Fruit fly (Drosophila melanogaster) whole organism, embryonic: Measurements from ENCODE around the gene ClC-c.

Experiments
- Adf1 ChIP-seq: fragments of 200-800 bp; sonication (Bioruptor generic); IDR thresholded peaks from 2 replicates; pipeline ENCODE4 v1.3.6; 2022; ENCODE audit warnings: missing biosample characterization, missing genetic modification characterization
- B-H2 ChIP-seq: fragments of 200-800 bp; sonication (Bioruptor generic); optimal IDR thresholded peaks from 2 replicates; lab custom pipeline; 2018; ENCODE audit warnings: missing biosample characterization, mild to moderate bottlenecking, missing genetic modification characterization
- CG10321 ChIP-seq: fragments of 200-800 bp; sonication (Bioruptor generic); IDR thresholded peaks from 2 replicates; pipeline ENCODE4 v1.3.6; 2022; ENCODE audit warnings: missing biosample characterization, missing genetic modification characterization
- CG10366 ChIP-seq: fragments of 200-800 bp; sonication (Bioruptor generic); IDR thresholded peaks from 2 replicates; pipeline ENCODE4 v1.3.6; 2022; ENCODE audit warnings: missing biosample characterization, missing genetic modification characterization
- CG10959 ChIP-seq: fragments of 200-800 bp; sonication (Bioruptor generic); IDR thresholded peaks from 2 replicates; pipeline ENCODE4 v1.3.6; 2022; ENCODE audit warnings: missing biosample characterization, missing genetic modification characterization
- CG11093 ChIP-seq: fragments of 200-800 bp; sonication (Bioruptor generic); IDR thresholded peaks from 3 replicates; pipeline ENCODE4 v1.3.6; 2022; ENCODE audit warnings: missing biosample characterization, missing genetic modification characterization
- CG11247 ChIP-seq: fragments of 200-800 bp; sonication (Bioruptor generic); IDR thresholded peaks from 2 replicates; pipeline ENCODE4 v1.3.6; 2022; ENCODE audit warnings: missing biosample characterization, missing genetic modification characterization
- CG11456 ChIP-seq: fragments of 200-800 bp; sonication (Bioruptor generic); IDR thresholded peaks from 3 replicates; pipeline ENCODE4 v1.3.6; 2022; ENCODE audit warnings: missing biosample characterization, missing genetic modification characterization
- CG12299 ChIP-seq: fragments of 200-800 bp; sonication (Bioruptor generic); optimal IDR thresholded peaks from 2 replicates; lab custom pipeline; 2018; ENCODE audit warnings: missing biosample characterization, mild to moderate bottlenecking, missing genetic modification characterization
- CG14667 ChIP-seq: fragments of 200-800 bp; sonication (Bioruptor generic); IDR thresholded peaks from 2 replicates; pipeline ENCODE4 v1.3.6; 2022; ENCODE audit warnings: missing biosample characterization, missing genetic modification characterization
- CG16813 ChIP-seq: fragments of 200-800 bp; sonication (Bioruptor generic); IDR thresholded peaks from 3 replicates; pipeline ENCODE4 v1.3.6; 2022; ENCODE audit warnings: missing biosample characterization, missing genetic modification characterization; ENCODE audit not compliant: partially characterized antibody
- CG31365 ChIP-seq: fragments of 200-800 bp; sonication (Bioruptor generic); optimal IDR thresholded peaks from 2 replicates; lab custom pipeline; 2018; ENCODE audit warnings: missing biosample characterization, mild to moderate bottlenecking, missing genetic modification characterization
- CG3163 ChIP-seq: fragments of 200-800 bp; sonication (Bioruptor generic); optimal IDR thresholded peaks from 3 replicates; lab custom pipeline; 2016; ENCODE audit warnings: missing biosample characterization, missing genetic modification characterization
- CG34224 ChIP-seq: fragments of 200-800 bp; sonication (Bioruptor generic); IDR thresholded peaks from 3 replicates; pipeline ENCODE4 v1.3.6; 2022; ENCODE audit warnings: missing biosample characterization, missing genetic modification characterization; ENCODE audit not compliant: partially characterized antibody
- CG42726 ChIP-seq: fragments of 200-800 bp; sonication (Bioruptor generic); IDR thresholded peaks from 2 replicates; pipeline ENCODE4 v1.3.6; 2022; ENCODE audit warnings: missing biosample characterization, missing genetic modification characterization; ENCODE audit not compliant: partially characterized antibody
- CG4404 ChIP-seq: fragments of 200-800 bp; sonication (Bioruptor generic); IDR thresholded peaks from 2 replicates; pipeline ENCODE4 v1.3.6; 2022; ENCODE audit warnings: missing biosample characterization, missing genetic modification characterization
- CG5953 ChIP-seq: fragments of 200-800 bp; sonication (Bioruptor generic); IDR thresholded peaks from 2 replicates; pipeline ENCODE4 v1.3.6; 2022; ENCODE audit warnings: missing biosample characterization, missing genetic modification characterization
- CG8281 ChIP-seq: fragments of 200-800 bp; sonication (Bioruptor generic); optimal IDR thresholded peaks from 2 replicates; lab custom pipeline; 2018; ENCODE audit warnings: missing biosample characterization, mild to moderate bottlenecking, missing genetic modification characterization, moderate library complexity
- CG8359 ChIP-seq: fragments of 200-800 bp; sonication (Bioruptor generic); optimal IDR thresholded peaks from 2 replicates; lab custom pipeline; 2017; ENCODE audit warnings: missing biosample characterization, mild to moderate bottlenecking, missing genetic modification characterization, borderline replicate concordance
- CG9932 ChIP-seq: fragments of 200-800 bp; sonication (Bioruptor generic); IDR thresholded peaks from 2 replicates; pipeline ENCODE4 v1.3.6; 2022; ENCODE audit warnings: missing biosample characterization, missing genetic modification characterization
- Camta ChIP-seq: fragments of 200-800 bp; sonication (Bioruptor generic); optimal IDR thresholded peaks from 2 replicates; lab custom pipeline; 2016; ENCODE audit warnings: missing biosample characterization, missing genetic modification characterization
- Chrac-16 ChIP-seq: fragments of 200-800 bp; sonication (Bioruptor generic); optimal IDR thresholded peaks from 3 replicates; lab custom pipeline; 2016; ENCODE audit warnings: missing biosample characterization, missing genetic modification characterization
- CoRest ChIP-seq: fragments of 200-800 bp; sonication (Bioruptor generic); optimal IDR thresholded peaks from 3 replicates; lab custom pipeline; 2018; ENCODE audit warnings: missing biosample characterization, mild to moderate bottlenecking, missing genetic modification characterization, moderate library complexity
- E2f2 ChIP-seq: fragments of 200-800 bp; sonication (Bioruptor generic); IDR thresholded peaks from 2 replicates; pipeline ENCODE4 v1.3.6; 2022; ENCODE audit warnings: missing biosample characterization, missing genetic modification characterization
- Eip74EF ChIP-seq, 2 experiments: fragments of 200-800 bp in 1 of 2; fragments of >200 bp in 1 of 2; sonication (Bioruptor generic) in 1 of 2; optimal IDR thresholded peaks; 2 replicates each; lab custom pipeline; 2017 to 2019; ENCODE audit warnings: missing biosample characterization in 2 of 2, missing genetic modification characterization in 2 of 2, mild to moderate bottlenecking in 1 of 2, moderate library complexity in 1 of 2
- Elba2 ChIP-seq: fragments of 200-800 bp; sonication (Bioruptor generic); optimal IDR thresholded peaks from 3 replicates; lab custom pipeline; 2016; ENCODE audit warnings: missing biosample characterization, missing genetic modification characterization
- H15 ChIP-seq: fragments of 200-800 bp; sonication (Bioruptor generic); IDR thresholded peaks from 3 replicates; pipeline ENCODE4 v1.3.6; 2022; ENCODE audit warnings: missing biosample characterization, missing genetic modification characterization
- H2.0 ChIP-seq: fragments of 200-800 bp; sonication (Bioruptor generic); IDR thresholded peaks from 2 replicates; pipeline ENCODE4 v1.3.6; 2022; ENCODE audit warnings: missing biosample characterization, missing genetic modification characterization
- HHEX ChIP-seq: fragments of 200-800 bp; sonication (Bioruptor generic); optimal IDR thresholded peaks from 3 replicates; lab custom pipeline; 2017; ENCODE audit warnings: missing biosample characterization, mild to moderate bottlenecking, missing genetic modification characterization, missing genetic modification reagents
- Hey ChIP-seq: fragments of 200-800 bp; sonication (Bioruptor generic); optimal IDR thresholded peaks from 3 replicates; lab custom pipeline; 2018; ENCODE audit warnings: missing biosample characterization, mild to moderate bottlenecking, missing genetic modification characterization
- NC2α ChIP-seq: fragments of 200-800 bp; sonication (Bioruptor generic); optimal IDR thresholded peaks from 2 replicates; lab custom pipeline; 2016; ENCODE audit warnings: missing biosample characterization, missing genetic modification characterization
- Oaz ChIP-seq: fragments of 200-800 bp; sonication (Bioruptor generic); IDR thresholded peaks from 2 replicates; pipeline ENCODE4 v1.3.6; 2022; ENCODE audit warnings: missing biosample characterization, missing genetic modification characterization
- Poxn ChIP-seq: fragments of 200-800 bp; sonication (Bioruptor generic); IDR thresholded peaks from 2 replicates; pipeline ENCODE4 v1.3.6; 2022; ENCODE audit warnings: missing biosample characterization, missing genetic modification characterization
- Ptx1 ChIP-seq: fragments of 200-800 bp; sonication (Bioruptor generic); IDR thresholded peaks from 2 replicates; pipeline ENCODE4 v1.3.6; 2022; ENCODE audit warnings: missing biosample characterization, missing genetic modification characterization
- Tbp ChIP-seq: fragments of >200 bp; optimal IDR thresholded peaks from 2 replicates; lab custom pipeline; 2018; ENCODE audit warnings: missing biosample characterization, missing genetic modification characterization
- ara ChIP-seq: fragments of 200-800 bp; sonication (Bioruptor generic); IDR thresholded peaks from 2 replicates; pipeline ENCODE4 v1.3.6; 2022; ENCODE audit warnings: missing biosample characterization, missing genetic modification characterization
- btn ChIP-seq: fragments of 200-800 bp; sonication (Bioruptor generic); optimal IDR thresholded peaks from 2 replicates; lab custom pipeline; 2016; ENCODE audit warnings: missing biosample characterization, missing genetic modification characterization
- chif ChIP-seq, 2 experiments: fragments of 200-800 bp; sonication (Bioruptor generic); optimal IDR thresholded peaks; 3 replicates each; lab custom pipeline; 2016; ENCODE audit warnings: missing biosample characterization in 2 of 2, missing genetic modification characterization in 2 of 2
- dimm ChIP-seq: fragments of 200-800 bp; sonication (Bioruptor generic); IDR thresholded peaks from 2 replicates; pipeline ENCODE4 v1.3.6; 2022; ENCODE audit warnings: missing biosample characterization, missing genetic modification characterization
- h ChIP-seq: fragments of >200 bp; optimal IDR thresholded peaks from 2 replicates; lab custom pipeline; 2017
- kah ChIP-seq: fragments of 200-800 bp; sonication (Bioruptor generic); optimal IDR thresholded peaks from 2 replicates; lab custom pipeline; 2018; ENCODE audit warnings: missing biosample characterization, mild to moderate bottlenecking, missing genetic modification characterization
- lbe ChIP-seq: fragments of 200-800 bp; sonication (Bioruptor generic); optimal IDR thresholded peaks from 2 replicates; lab custom pipeline; 2016; ENCODE audit warnings: missing biosample characterization, mild to moderate bottlenecking, missing genetic modification characterization
- pan ChIP-seq, 4 experiments: fragments of >200 bp in 3 of 4; fragments of 200-800 bp in 1 of 4; sonication (Bioruptor generic) in 1 of 4; optimal IDR thresholded peaks in 3 of 4; IDR thresholded peaks in 1 of 4; 2 replicates each; pipeline versions ENCODE4 v1.3.6 to Lab custom; 2017 to 2022; ENCODE audit warnings: missing biosample characterization in 2 of 4, missing genetic modification characterization in 2 of 4, mixed read lengths in 1 of 4
- sens ChIP-seq: fragments of 200-800 bp; sonication (Bioruptor generic); peaks from one replicate; lab custom pipeline; 2016; ENCODE audit warnings: missing biosample characterization, missing genetic modification characterization
- shn ChIP-seq: fragments of 200-800 bp; sonication (Bioruptor generic); optimal IDR thresholded peaks from 3 replicates; lab custom pipeline; 2016; ENCODE audit warnings: missing biosample characterization, missing genetic modification characterization
- sisA ChIP-seq: fragments of 200-800 bp; sonication (Bioruptor generic); IDR thresholded peaks from 2 replicates; pipeline ENCODE4 v1.3.6; 2022; ENCODE audit warnings: missing biosample characterization, missing genetic modification characterization
- slou ChIP-seq: fragments of 200-800 bp; sonication (Bioruptor generic); optimal IDR thresholded peaks from 3 replicates; lab custom pipeline; 2016; ENCODE audit warnings: missing biosample characterization, missing genetic modification characterization
- slp2 ChIP-seq: fragments of 200-800 bp; sonication (Bioruptor generic); optimal IDR thresholded peaks from 2 replicates; lab custom pipeline; 2016; ENCODE audit warnings: missing biosample characterization, missing genetic modification characterization
- so ChIP-seq: fragments of 200-800 bp; sonication (Bioruptor generic); IDR thresholded peaks from 3 replicates; pipeline ENCODE4 v1.3.6; 2022; ENCODE audit warnings: missing biosample characterization, missing genetic modification characterization
- usp ChIP-seq: fragments of >200 bp; optimal IDR thresholded peaks from 2 replicates; lab custom pipeline; 2017; ENCODE audit warnings: missing biosample characterization, missing genetic modification characterization
- wek ChIP-seq: fragments of 200-800 bp; sonication (Bioruptor generic); optimal IDR thresholded peaks from 3 replicates; lab custom pipeline; 2018; ENCODE audit warnings: missing biosample characterization, mild to moderate bottlenecking, missing genetic modification characterization, moderate library complexity
- yki ChIP-seq: fragments of >200 bp; optimal IDR thresholded peaks from 3 replicates; lab custom pipeline; 2018

ClC-c gene

dm6 chr3L:16087323-16087816 is 2.9 kb upstream of the ClC-c start, which contains the start of gene Tasp1 (continued):
- no peak for TF ChIP-seq CG5953
- no peak; the same call in 2 of the 3 replicates for TF ChIP-seq CG34224
- no peak for TF ChIP-seq CG8359 (GFP tag; lab: Kevin White, UChicago)
- TF ChIP-seq H15, result no peak
- no peak for TF ChIP-seq CG10321
- peak; percentile 5 for TF ChIP-seq HHEX
- TF ChIP-seq kah, result peak; percentile 40
- TF ChIP-seq CG42726 (GFP tag; lab: Robert Waterston, UW), result no peak; the same call in 1 of the 2 replicates
- TF ChIP-seq Camta (GFP tag; lab: Kevin White, UChicago), result no peak
- no peak for TF ChIP-seq CG4404 (GFP tag; lab: Robert Waterston, UW)
- TF ChIP-seq NC2α (GFP tag; lab: Kevin White, UChicago), result no peak
- TF ChIP-seq shn, result no peak
- no peak for TF ChIP-seq CG11456 (GFP tag; lab: Robert Waterston, UW)
- TF ChIP-seq CoRest (tag; lab: Kevin White, UChicago), result peak; percentile 82
- peak; percentile 59 for TF ChIP-seq H2.0 (GFP tag; lab: Robert Waterston, UW)
- no peak for TF ChIP-seq CG31365 (tag; lab: Kevin White, UChicago)
- no peak for TF ChIP-seq Hey
- no peak for TF ChIP-seq Eip74EF (GFP tag; optimal IDR thresholded peaks at IDR 0.05; lab: Kevin White, UChicago)
- TF ChIP-seq CG14667 (GFP tag; lab: Robert Waterston, UW), result no peak
- no peak for TF ChIP-seq CG16813 (GFP tag; lab: Robert Waterston, UW)
- no peak for TF ChIP-seq Elba2 (GFP tag; lab: Kevin White, UChicago)
- TF ChIP-seq sisA (GFP tag; lab: Robert Waterston, UW), result no peak
- TF ChIP-seq chif (GFP tag; optimal IDR thresholded peaks at IDR 0.05; lab: Kevin White, UChicago), result no peak
- TF ChIP-seq CG11247 (GFP tag; lab: Robert Waterston, UW), result peak; percentile 57; the same call in 1 of the 2 replicates
- no peak for TF ChIP-seq Tbp (GFP tag; lab: Kevin White, UChicago)
- TF ChIP-seq CG12299 (tag; lab: Kevin White, UChicago), result peak; percentile 32
- TF ChIP-seq CG10959 (GFP tag; lab: Robert Waterston, UW), result 0 out of 2 replicates have a peak, but pooled peaks have one; percentile 6
- TF ChIP-seq slou (GFP tag; lab: Kevin White, UChicago), result no peak
- TF ChIP-seq E2f2, result peak; percentile 11; the same call in 1 of the 2 replicates
- peak; percentile 61; the same call in 1 of the 3 replicates for TF ChIP-seq so (GFP tag; lab: Robert Waterston, UW)
- TF ChIP-seq Adf1, result peak; percentile 50; the same call in 1 of the 2 replicates
- TF ChIP-seq pan (optimal IDR thresholded peaks at IDR 0.05; lab: Kevin White, UChicago), result no peak
- peak in 1 of 2 experiments; percentile 87 for TF ChIP-seq pan (GFP tag; optimal IDR thresholded peaks at IDR 0.05 in 1 of 2, IDR thresholded peaks at IDR 0.05 in 1 of 2)
- TF ChIP-seq h (lab: Kevin White, UChicago), result no peak
- TF ChIP-seq CG3163 (GFP tag; lab: Kevin White, UChicago), result no peak
- TF ChIP-seq usp (GFP tag; lab: Kevin White, UChicago), result no peak
- no peak; the same call in 1 of the 2 replicates for TF ChIP-seq Ptx1 (GFP tag; lab: Robert Waterston, UW)
- TF ChIP-seq Poxn (GFP tag; lab: Robert Waterston, UW), result no peak
- TF ChIP-seq btn, result no peak
- peak; percentile 38; the same call in 1 of the 2 replicates for TF ChIP-seq CG10366 (GFP tag; lab: Robert Waterston, UW)
- peak; percentile 51; the same call in 1 of the 2 replicates for TF ChIP-seq Oaz (GFP tag; lab: Robert Waterston, UW)
- 0 out of 2 replicates have a peak, but pooled peaks have one; percentile 12 for TF ChIP-seq ara (GFP tag; lab: Robert Waterston, UW)
- TF ChIP-seq dimm (GFP tag; lab: Robert Waterston, UW), result no peak
- TF ChIP-seq CG8281 (tag; lab: Kevin White, UChicago), result peak; percentile 20
- peak; percentile 55 for TF ChIP-seq sens (GFP tag; lab: Kevin White, UChicago)
- no peak for TF ChIP-seq yki
- TF ChIP-seq CG11093, result no peak
- TF ChIP-seq B-H2, result peak; percentile 11
- TF ChIP-seq CG9932, result peak; percentile 76; the same call in 1 of the 2 replicates
- peak; percentile 50 for TF ChIP-seq Chrac-16 (GFP tag; lab: Kevin White, UChicago)
- TF ChIP-seq slp2 (GFP tag; lab: Kevin White, UChicago), result no peak
- TF ChIP-seq lbe (GFP tag; lab: Kevin White, UChicago), result no peak
- TF ChIP-seq wek, result no peak
